Fruit fly (Drosophila melanogaster) whole organism, embryonic: ENCODE results near the gene EMC6.
A peak's percentile ranks its signal among the peaks of the same experiment; 100 is the strongest.

ENCODE experiments used
- CG10267 ChIP-seq: fragments of 200-800 bp; sonication (Bioruptor generic); optimal IDR thresholded peaks from 2 replicates; lab custom pipeline; 2018; ENCODE audit warnings: missing biosample characterization, mild to moderate bottlenecking, missing genetic modification characterization, moderate library complexity
- CG4707 ChIP-seq: fragments of 200-800 bp; sonication (Bioruptor generic); optimal IDR thresholded peaks from 2 replicates; lab custom pipeline; 2018; ENCODE audit warnings: missing biosample characterization, mild to moderate bottlenecking, missing genetic modification characterization, moderate library complexity
- CG7839 ChIP-seq: fragments of 200-800 bp; sonication (Bioruptor generic); optimal IDR thresholded peaks from 3 replicates; lab custom pipeline; 2018; ENCODE audit warnings: missing biosample characterization, mild to moderate bottlenecking, missing genetic modification characterization, moderate library complexity
- Drgx ChIP-seq: fragments of 200-800 bp; sonication (Bioruptor generic); IDR thresholded peaks from 2 replicates; pipeline ENCODE4 v1.3.6; 2022; ENCODE audit warnings: missing biosample characterization, missing genetic modification characterization
- Hand ChIP-seq: fragments of 200-800 bp; sonication (Bioruptor generic); optimal IDR thresholded peaks from 2 replicates; lab custom pipeline; 2017; ENCODE audit warnings: mild to moderate bottlenecking, missing biosample characterization, missing genetic modification reagents, missing genetic modification characterization
- Sin3A ChIP-seq: fragments of >200 bp; optimal IDR thresholded peaks from 2 replicates; lab custom pipeline; 2018
- cas ChIP-seq: fragments of 200-800 bp; sonication (Bioruptor generic); IDR thresholded peaks from 2 replicates; pipeline ENCODE4 v1.3.6; 2022; ENCODE audit warnings: missing biosample characterization, missing genetic modification characterization
- lab ChIP-seq: fragments of 200-800 bp; sonication (Bioruptor generic); optimal IDR thresholded peaks from 3 replicates; lab custom pipeline; 2017; ENCODE audit warnings: missing biosample characterization, missing genetic modification characterization, mild to moderate bottlenecking, moderate library complexity, missing genetic modification reagents

The EMC6 gene

DNA sequence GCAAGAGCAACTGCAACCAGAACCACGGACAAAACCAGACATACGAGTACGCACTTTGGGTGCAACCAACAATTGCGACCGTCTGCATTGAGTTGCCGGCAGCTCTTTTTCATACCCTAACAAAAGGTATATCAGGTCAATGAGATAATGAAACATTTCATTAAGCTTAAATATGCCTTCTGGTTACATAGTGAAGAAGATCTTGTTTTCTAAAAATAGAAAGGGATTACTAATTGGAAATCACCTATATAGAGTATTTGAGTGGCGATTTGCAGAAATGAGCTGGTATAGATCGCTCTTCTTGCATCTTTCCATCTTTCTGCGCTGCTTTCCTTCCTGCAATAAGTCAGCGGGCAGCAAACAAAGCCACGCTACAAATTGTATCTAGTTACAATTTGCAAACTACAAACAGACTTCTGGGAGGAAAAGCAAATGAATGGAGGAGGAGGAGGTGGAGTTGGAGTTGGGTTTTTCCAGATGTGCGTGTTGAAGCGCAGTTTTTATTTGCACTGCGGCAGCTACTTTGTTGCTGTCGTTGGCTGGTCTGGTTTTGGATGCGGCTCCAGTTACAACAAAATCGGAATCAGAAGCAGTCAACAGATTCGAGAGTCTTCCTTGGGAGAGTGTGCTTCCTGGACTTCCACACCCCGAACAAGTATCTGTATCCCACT lies 49.9 kb downstream of the EMC6 start (continued):
- no peak for TF ChIP-seq CG7839 (tag; lab: Kevin White, UChicago)
- no peak for TF ChIP-seq CG10267 (tag; lab: Kevin White, UChicago)
- peak; percentile 91 for TF ChIP-seq Drgx (GFP tag; lab: Robert Waterston, UW)
- TF ChIP-seq lab (GFP tag; lab: Kevin White, UChicago): no peak
- TF ChIP-seq Sin3A (lab: Kevin White, UChicago): no peak
- no peak for TF ChIP-seq CG4707 (GFP tag; lab: Kevin White, UChicago)
- TF ChIP-seq cas: no peak
- TF ChIP-seq Hand (GFP tag; lab: Kevin White, UChicago): no peak
